Worm (Caenorhabditis elegans) whole organism, L4/young adult: ENCODE results near the gene T08A9.13.

Source experiments
- W03F9.2 ChIP-seq: fragments of 150-350 bp; optimal IDR thresholded peaks from 2 replicates; lab custom pipeline; 2014; ENCODE audit warnings: missing biosample characterization, missing genetic modification characterization
- dao-5 ChIP-seq: sonication (generic microtip); optimal IDR thresholded peaks from 2 replicates; lab custom pipeline; 2016; ENCODE audit warnings: missing genotype, missing genetic modification characterization, moderate library complexity, missing compliant biosample characterization
- him-1 ChIP-seq: sonication (generic microtip); optimal IDR thresholded peaks from 2 replicates; lab custom pipeline; 2016; ENCODE audit warnings: missing genotype, missing genetic modification reagents, missing genetic modification characterization, missing compliant biosample characterization

Gene T08A9.13

ce11 chrX:7296310-7296709, 25.9 kb downstream of the T08A9.13 start:
- no peak for TF ChIP-seq him-1 (tag; lab: Kevin White, UChicago)
- no peak for TF ChIP-seq dao-5
- no peak for TF ChIP-seq W03F9.2 (tag; lab: Kevin White, UChicago)

- no peak for TF ChIP-seq him-1 (tag; lab: Kevin White, UChicago)
- no peak for TF ChIP-seq dao-5
- no peak for TF ChIP-seq W03F9.2 (tag; lab: Kevin White, UChicago)
Measured at ce11 chrX:7291810-7292209, 30.4 kb downstream of the T08A9.13 start, which contains the start of gene lron-7. TSS of gene lron-7 (plus strand) at chrX:7292132.

- TF ChIP-seq dao-5 (no peak), him-1 (tag; lab: Kevin White, UChicago) (no peak), W03F9.2 (tag; lab: Kevin White, UChicago) (no peak)
Measured at ce11 chrX:7290859-7291628, 31.2 kb downstream of the T08A9.13 start.

ce11 chrX:7289565-7289964, 32.7 kb downstream of the T08A9.13 start:
- TF ChIP-seq him-1 (tag; lab: Kevin White, UChicago) (no peak), dao-5 (no peak), W03F9.2 (tag; lab: Kevin White, UChicago) (no peak)

ce11 chrX:7284724-7285184, 37.5 kb downstream of the T08A9.13 start:
- TF ChIP-seq dao-5 (no peak), W03F9.2 (tag; lab: Kevin White, UChicago) (no peak), him-1 (tag; lab: Kevin White, UChicago) (peak; percentile 86)

- no peak for TF ChIP-seq dao-5
- no peak for TF ChIP-seq him-1 (tag; lab: Kevin White, UChicago)
- no peak for TF ChIP-seq W03F9.2 (tag; lab: Kevin White, UChicago)
Measured at ce11 chrX:7283136-7283535, 39.1 kb downstream of the T08A9.13 start.

ce11 chrX:7281347-7281746, 40.9 kb downstream of the T08A9.13 start:
- TF ChIP-seq him-1 (tag; lab: Kevin White, UChicago): no peak
- TF ChIP-seq dao-5: no peak
- no peak for TF ChIP-seq W03F9.2 (tag; lab: Kevin White, UChicago)

- no peak for TF ChIP-seq him-1 (tag; lab: Kevin White, UChicago)
Measured at ce11 chrX:7279671-7280389, 42.4 kb downstream of the T08A9.13 start, which contains the start of gene unc-10. TSS of gene unc-10 (minus strand) at chrX:7280322.

ce11 chrX:7278095-7278494, 44.1 kb downstream of the T08A9.13 start:
- no peak for TF ChIP-seq W03F9.2 (tag; lab: Kevin White, UChicago)

ce11 chrX:7271968-7272367, 50.3 kb downstream of the T08A9.13 start, which contains the start of gene F46H5.11:
TSS of gene F46H5.11 (minus strand) at chrX:7272068.
- no peak for TF ChIP-seq him-1 (tag; lab: Kevin White, UChicago)
- TF ChIP-seq W03F9.2 (tag; lab: Kevin White, UChicago): no peak
- TF ChIP-seq dao-5: no peak
